Worm (Caenorhabditis elegans): ENCODE measurements around the gene R05A10.6.

R05A10.6 gene

DNA sequence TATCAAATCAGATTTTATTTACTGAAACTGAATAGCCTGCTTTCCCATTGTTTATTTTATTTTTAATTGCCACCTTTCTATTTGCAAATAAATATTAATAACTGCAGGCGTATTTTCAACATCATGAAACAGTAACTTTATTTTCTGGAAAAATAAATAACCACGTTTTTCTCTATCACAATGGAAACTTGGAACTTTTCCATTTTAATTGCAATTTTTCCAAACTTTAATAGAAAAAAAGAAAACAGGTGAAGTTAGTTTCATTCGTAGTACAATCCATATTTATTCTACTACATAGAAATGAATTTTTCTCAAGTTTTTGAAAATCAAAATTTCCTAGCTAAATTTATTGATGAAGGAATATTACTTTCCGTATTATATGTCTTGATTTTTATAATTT, 36.5 kb upstream of the R05A10.6 start, which contains the start of gene srz-42:
srz-42 (plus strand) TSS at position 301 of the 400 bp plus-strand sequence.
- TF ChIP-seq hlh-1 (tag; optimal IDR thresholded peaks at IDR 0.05) (no peak), ztf-11 (tag; optimal IDR thresholded peaks at IDR 0.05) (no peak), sem-2 (GFP tag; optimal IDR thresholded peaks at IDR 0.05) (no peak), lin-13 (tag; optimal IDR thresholded peaks at IDR 0.05) (no peak)

DNA sequence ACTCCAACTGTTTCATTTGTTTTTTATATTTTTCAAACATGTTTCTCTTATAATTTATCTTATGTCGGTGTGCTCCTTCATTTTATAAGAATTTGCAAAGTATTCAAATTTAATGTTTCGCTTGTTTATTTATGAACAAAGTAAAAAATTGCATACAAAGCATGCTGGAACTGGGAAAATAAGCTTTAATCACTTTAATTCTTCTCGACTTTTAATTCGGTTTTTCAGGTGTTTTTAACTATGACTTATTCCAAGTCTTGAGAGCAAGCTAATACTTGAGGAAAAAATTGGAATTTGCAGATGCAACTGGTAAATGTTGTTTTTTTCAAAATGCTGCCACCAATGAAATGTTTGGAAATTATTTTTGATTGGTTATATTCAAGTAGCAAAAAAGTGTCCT, 33.8 kb upstream of the R05A10.6 start, which contains the start of gene srz-59:
srz-59 (plus strand) TSS at position 301 of the 400 bp plus-strand sequence.
- TF ChIP-seq elt-3 (tag; optimal IDR thresholded peaks at IDR 0.05) (no peak), mls-2 (tag; optimal IDR thresholded peaks at IDR 0.05) (no peak), flh-1 (GFP tag; optimal IDR thresholded peaks at IDR 0.05) (no peak), nhr-28 (tag; optimal IDR thresholded peaks at IDR 0.05) (no peak), ces-1 (GFP tag; optimal IDR thresholded peaks at IDR 0.05) (no peak), unc-120 (tag; optimal IDR thresholded peaks at IDR 0.05; ENCODE audit: poor library complexity, severe bottlenecking) (no peak)

DNA sequence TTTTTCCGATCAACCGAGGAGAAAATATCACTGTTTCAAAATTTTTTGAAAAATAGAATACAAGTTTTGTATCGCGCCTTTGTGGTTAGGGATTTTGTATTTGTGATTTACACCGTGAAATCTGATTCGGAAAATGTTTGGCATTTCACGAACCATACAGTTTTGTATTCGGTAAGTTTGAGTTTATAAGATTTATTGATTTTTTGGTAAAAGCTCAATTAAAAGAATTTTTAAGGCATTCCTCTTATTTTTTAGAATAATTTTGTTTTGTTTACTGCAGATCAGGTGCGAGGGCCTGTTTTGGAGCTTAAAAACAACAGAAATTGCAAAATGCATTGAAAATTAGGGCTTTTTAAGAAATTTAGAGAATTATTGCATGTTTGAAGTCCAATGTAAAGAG, 32.2 kb upstream of the R05A10.6 start:
- no peak for TF ChIP-seq unc-62 (GFP tag; optimal IDR thresholded peaks at IDR 0.05)
- TF ChIP-seq blmp-1 (tag; optimal IDR thresholded peaks at IDR 0.05): no peak
- TF ChIP-seq nhr-2 (tag; optimal IDR thresholded peaks at IDR 0.05): no peak
- no peak for TF ChIP-seq lsy-2 (tag; optimal IDR thresholded peaks at IDR 0.05)
- TF ChIP-seq lin-32 (GFP tag; optimal IDR thresholded peaks at IDR 0.05): no peak
- TF ChIP-seq pha-4 (tag; optimal IDR thresholded peaks at IDR 0.05): no peak
- no peak for TF ChIP-seq mls-2 (tag; optimal IDR thresholded peaks at IDR 0.05)
- no peak for TF ChIP-seq ham-2 (GFP tag; optimal IDR thresholded peaks at IDR 0.05)
- no peak for TF ChIP-seq nhr-28 (tag; optimal IDR thresholded peaks at IDR 0.05)
- no peak for TF ChIP-seq nhr-237 (tag; optimal IDR thresholded peaks at IDR 0.05)
- no peak for TF ChIP-seq lin-13 (tag; optimal IDR thresholded peaks at IDR 0.05)

- no peak for TF ChIP-seq unc-39 (tag; optimal IDR thresholded peaks at IDR 0.05)
Observed at ce11 chrIV:14137063-14137462, 28.5 kb upstream of the R05A10.6 start, which contains the start of gene srz-31. srz-31 (plus strand) TSS chrIV:14137363.

ce11 chrIV:14143042-14143441, 22.5 kb upstream of the R05A10.6 start:
- TF ChIP-seq lin-13 (tag; optimal IDR thresholded peaks at IDR 0.05) (no peak), unc-62 (GFP tag; optimal IDR thresholded peaks at IDR 0.05) (no peak), pha-4 (tag; optimal IDR thresholded peaks at IDR 0.05) (no peak), nhr-12 (tag; optimal IDR thresholded peaks at IDR 0.05) (no peak), zip-8 (tag; optimal IDR thresholded peaks at IDR 0.05) (no peak), M03D4.4 (tag; optimal IDR thresholded peaks at IDR 0.05) (no peak), tbx-8 (GFP tag; optimal IDR thresholded peaks at IDR 0.05) (no peak), nhr-2 (tag; optimal IDR thresholded peaks at IDR 0.05) (no peak), mab-5 (tag; optimal IDR thresholded peaks at IDR 0.05) (no peak), lsy-2 (tag; optimal IDR thresholded peaks at IDR 0.05) (no peak), sem-2 (GFP tag; optimal IDR thresholded peaks at IDR 0.05) (no peak), nhr-76 (tag; optimal IDR thresholded peaks at IDR 0.05) (no peak), flh-1 (GFP tag; optimal IDR thresholded peaks at IDR 0.05) (no peak), hlh-1 (tag; optimal IDR thresholded peaks at IDR 0.05) (no peak), nhr-237 (tag; optimal IDR thresholded peaks at IDR 0.05) (no peak), mls-2 (tag; optimal IDR thresholded peaks at IDR 0.05) (no peak), ztf-11 (tag; optimal IDR thresholded peaks at IDR 0.05) (no peak), ham-2 (GFP tag; optimal IDR thresholded peaks at IDR 0.05) (no peak), sptf-1 (tag; optimal IDR thresholded peaks at IDR 0.05) (no peak), unc-39 (tag; optimal IDR thresholded peaks at IDR 0.05) (no peak)

DNA sequence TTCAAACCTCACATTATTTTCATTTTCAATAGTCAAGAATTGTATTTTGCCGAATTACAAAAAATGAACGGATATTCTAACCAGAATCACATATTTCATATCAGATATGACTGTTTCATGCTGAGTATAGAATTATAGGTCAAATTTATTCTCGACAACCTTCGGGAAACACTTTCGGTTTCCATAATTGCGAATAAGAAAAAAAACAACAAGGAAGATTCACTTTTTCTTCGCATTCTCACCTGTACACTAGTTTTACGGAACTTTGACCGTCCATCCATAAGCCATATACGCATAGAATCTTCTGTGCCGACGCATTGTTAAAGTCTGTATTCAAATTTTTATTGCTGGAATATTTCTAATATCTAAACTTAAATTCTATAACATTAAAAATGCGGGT, 20.0 kb upstream of the R05A10.6 start, which contains the start of gene oac-37:
oac-37 (plus strand) TSS at position 301 of the 400 bp plus-strand sequence.
- no peak for TF ChIP-seq cnd-1 (tag; optimal IDR thresholded peaks at IDR 0.05)
- TF ChIP-seq elt-3 (tag; optimal IDR thresholded peaks at IDR 0.05): no peak

DNA sequence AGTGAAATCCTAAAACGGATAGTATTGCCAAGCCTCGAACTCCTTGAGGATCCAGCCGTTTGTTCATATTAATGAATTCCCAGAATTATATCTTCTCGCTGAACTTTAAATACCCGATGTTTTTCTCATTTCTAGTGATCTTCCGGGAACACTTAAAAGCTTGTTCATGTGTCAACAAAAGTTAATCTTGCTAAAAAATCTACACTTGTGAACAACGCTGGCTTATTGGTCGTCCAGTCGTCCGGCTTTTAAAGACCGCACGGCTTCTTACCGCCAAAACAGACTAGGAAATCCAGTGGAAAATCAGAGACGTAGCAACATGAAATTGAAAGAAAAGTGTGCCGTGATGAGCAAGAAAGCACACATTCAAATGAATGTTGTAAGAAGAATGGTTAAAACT, 12.3 kb upstream of the R05A10.6 start, which contains the start of gene oac-38:
oac-38 (minus strand) TSS at position 101 of the 400 bp plus-strand sequence.
- TF ChIP-seq cnd-1 (tag; optimal IDR thresholded peaks at IDR 0.05) (no peak), zip-8 (tag; optimal IDR thresholded peaks at IDR 0.05) (no peak), unc-62 (GFP tag; optimal IDR thresholded peaks at IDR 0.05) (no peak), bed-3 (GFP tag; optimal IDR thresholded peaks at IDR 0.05) (no peak), mep-1 (tag; optimal IDR thresholded peaks at IDR 0.05) (no peak), ham-2 (GFP tag; optimal IDR thresholded peaks at IDR 0.05) (no peak), elt-1 (tag; optimal IDR thresholded peaks at IDR 0.05; ENCODE audit: borderline replicate concordance, insufficient read depth) (no peak), hlh-1 (tag; optimal IDR thresholded peaks at IDR 0.05) (no peak), tbx-8 (GFP tag; optimal IDR thresholded peaks at IDR 0.05) (no peak), ceh-83 (GFP tag; optimal IDR thresholded peaks at IDR 0.05) (no peak), lin-32 (GFP tag; optimal IDR thresholded peaks at IDR 0.05) (no peak), snpc-4 (tag; optimal IDR thresholded peaks at IDR 0.05) (no peak), elt-3 (tag; optimal IDR thresholded peaks at IDR 0.05) (no peak), blmp-1 (tag; optimal IDR thresholded peaks at IDR 0.05) (no peak), nhr-28 (tag; optimal IDR thresholded peaks at IDR 0.05) (no peak), nhr-76 (tag; optimal IDR thresholded peaks at IDR 0.05) (no peak), ztf-11 (tag; optimal IDR thresholded peaks at IDR 0.05) (no peak), mab-5 (tag; optimal IDR thresholded peaks at IDR 0.05) (no peak), M03D4.4 (tag; optimal IDR thresholded peaks at IDR 0.05) (no peak), pha-4 (tag; optimal IDR thresholded peaks at IDR 0.05) (no peak)
